Fruit fly (Drosophila melanogaster) whole organism, embryonic: ENCODE measurements around the gene CG2540.

Experiments
- Atf-2 ChIP-seq: fragments of 200-800 bp; sonication (Bioruptor generic); optimal IDR thresholded peaks from 2 replicates; lab custom pipeline; 2016; ENCODE audit warnings: missing biosample characterization, missing genetic modification characterization
- CG10267 ChIP-seq: fragments of 200-800 bp; sonication (Bioruptor generic); optimal IDR thresholded peaks from 2 replicates; lab custom pipeline; 2018; ENCODE audit warnings: missing biosample characterization, mild to moderate bottlenecking, missing genetic modification characterization, moderate library complexity
- CG10274 ChIP-seq: fragments of 200-800 bp; sonication (Bioruptor generic); optimal IDR thresholded peaks from 3 replicates; lab custom pipeline; 2017; ENCODE audit warnings: missing biosample characterization, mild to moderate bottlenecking, missing genetic modification characterization
- CG10959 ChIP-seq: fragments of 200-800 bp; sonication (Bioruptor generic); IDR thresholded peaks from 2 replicates; pipeline ENCODE4 v1.3.6; 2022; ENCODE audit warnings: missing biosample characterization, missing genetic modification characterization
- CG11093 ChIP-seq: fragments of 200-800 bp; sonication (Bioruptor generic); IDR thresholded peaks from 3 replicates; pipeline ENCODE4 v1.3.6; 2022; ENCODE audit warnings: missing biosample characterization, missing genetic modification characterization
- CG11504 ChIP-seq: fragments of 200-800 bp; sonication (Bioruptor generic); optimal IDR thresholded peaks from 3 replicates; lab custom pipeline; 2019; ENCODE audit warnings: missing biosample characterization, mild to moderate bottlenecking, missing genetic modification characterization, moderate library complexity
- CG13287 ChIP-seq: fragments of 200-800 bp; sonication (Bioruptor generic); IDR thresholded peaks from 2 replicates; pipeline ENCODE4 v1.3.6; 2022; ENCODE audit warnings: missing biosample characterization, missing genetic modification characterization; ENCODE audit not compliant: partially characterized antibody
- CG1603 ChIP-seq: fragments of 200-800 bp; sonication (Bioruptor generic); optimal IDR thresholded peaks from 2 replicates; lab custom pipeline; 2019; ENCODE audit warnings: missing biosample characterization, mild to moderate bottlenecking, missing genetic modification characterization, moderate library complexity
- CG17186 ChIP-seq: fragments of 200-800 bp; sonication (Bioruptor generic); optimal IDR thresholded peaks from 3 replicates; lab custom pipeline; 2017; ENCODE audit warnings: missing biosample characterization, missing genetic modification reagents, missing genetic modification characterization
- CG17912 ChIP-seq: fragments of 200-800 bp; sonication (Bioruptor generic); optimal IDR thresholded peaks from 2 replicates; lab custom pipeline; 2018; ENCODE audit warnings: missing biosample characterization, mild to moderate bottlenecking, missing genetic modification characterization
- CG34224 ChIP-seq: fragments of 200-800 bp; sonication (Bioruptor generic); IDR thresholded peaks from 3 replicates; pipeline ENCODE4 v1.3.6; 2022; ENCODE audit warnings: missing biosample characterization, missing genetic modification characterization; ENCODE audit not compliant: partially characterized antibody
- CG42726 ChIP-seq: fragments of 200-800 bp; sonication (Bioruptor generic); IDR thresholded peaks from 2 replicates; pipeline ENCODE4 v1.3.6; 2022; ENCODE audit warnings: missing biosample characterization, missing genetic modification characterization; ENCODE audit not compliant: partially characterized antibody
- CG4282 ChIP-seq: fragments of 200-800 bp; sonication (Bioruptor generic); optimal IDR thresholded peaks from 2 replicates; lab custom pipeline; 2016; ENCODE audit warnings: missing biosample characterization, missing genetic modification characterization
- CG4360 ChIP-seq: fragments of 200-800 bp; sonication (Bioruptor generic); IDR thresholded peaks from 2 replicates; pipeline ENCODE4 v1.3.6; 2022; ENCODE audit warnings: missing biosample characterization, missing genetic modification characterization
- CG4424 ChIP-seq: fragments of 200-800 bp; sonication (Bioruptor generic); optimal IDR thresholded peaks from 3 replicates; lab custom pipeline; 2016; ENCODE audit warnings: missing biosample characterization, missing genetic modification characterization
- CG8290 ChIP-seq, 3 experiments: fragments of 200-800 bp; sonication (Bioruptor generic); optimal IDR thresholded peaks; 2 replicates each; lab custom pipeline; 2016 to 2019; ENCODE audit warnings: missing biosample characterization in 3 of 3, missing genetic modification characterization in 3 of 3, mild to moderate bottlenecking in 2 of 3, moderate library complexity in 1 of 3
- CG8359 ChIP-seq: fragments of 200-800 bp; sonication (Bioruptor generic); optimal IDR thresholded peaks from 2 replicates; lab custom pipeline; 2017; ENCODE audit warnings: missing biosample characterization, mild to moderate bottlenecking, missing genetic modification characterization, borderline replicate concordance
- CG8924 ChIP-seq: fragments of 200-800 bp; optimal IDR thresholded peaks from 3 replicates; lab custom pipeline; 2019; ENCODE audit warnings: missing biosample characterization, mild to moderate bottlenecking, missing genetic modification characterization, moderate library complexity
- CG9437 ChIP-seq: fragments of 200-800 bp; sonication (Bioruptor generic); optimal IDR thresholded peaks from 2 replicates; lab custom pipeline; 2018; ENCODE audit warnings: missing biosample characterization, mild to moderate bottlenecking, missing genetic modification characterization
- CG9876 ChIP-seq: fragments of 200-800 bp; sonication (Bioruptor generic); optimal IDR thresholded peaks from 2 replicates; lab custom pipeline; 2016; ENCODE audit warnings: missing biosample characterization, missing genetic modification characterization
- CoRest ChIP-seq: fragments of 200-800 bp; sonication (Bioruptor generic); optimal IDR thresholded peaks from 3 replicates; lab custom pipeline; 2018; ENCODE audit warnings: missing biosample characterization, mild to moderate bottlenecking, missing genetic modification characterization, moderate library complexity
- D19B ChIP-seq: fragments of 200-800 bp; sonication (Bioruptor generic); optimal IDR thresholded peaks from 2 replicates; lab custom pipeline; 2017; ENCODE audit warnings: missing biosample characterization, mild to moderate bottlenecking, missing genetic modification characterization
- Mad ChIP-seq: fragments of 200-800 bp; sonication (Bioruptor generic); optimal IDR thresholded peaks from 2 replicates; lab custom pipeline; 2016; ENCODE audit warnings: missing biosample characterization, missing genetic modification characterization
- Mes4 ChIP-seq: fragments of 200-800 bp; sonication (Bioruptor generic); optimal IDR thresholded peaks from 2 replicates; lab custom pipeline; 2016; ENCODE audit warnings: missing biosample characterization, missing genetic modification characterization
- NfI ChIP-seq: fragments of 200-800 bp; sonication (Bioruptor generic); optimal IDR thresholded peaks from 3 replicates; lab custom pipeline; 2018; ENCODE audit warnings: missing biosample characterization, mild to moderate bottlenecking, missing genetic modification characterization, moderate library complexity
- Scr ChIP-seq: fragments of 200-800 bp; sonication (Bioruptor generic); IDR thresholded peaks from 2 replicates; pipeline ENCODE4 v1.3.6; 2022; ENCODE audit warnings: missing biosample characterization, missing genetic modification characterization; ENCODE audit not compliant: partially characterized antibody
- Sin3A ChIP-seq: fragments of >200 bp; optimal IDR thresholded peaks from 2 replicates; lab custom pipeline; 2018
- Spps ChIP-seq: fragments of 200-800 bp; sonication (Bioruptor generic); optimal IDR thresholded peaks from 2 replicates; lab custom pipeline; 2018; ENCODE audit warnings: missing biosample characterization, mild to moderate bottlenecking, missing genetic modification characterization
- Usf ChIP-seq: fragments of 200-800 bp; sonication (Bioruptor generic); optimal IDR thresholded peaks from 2 replicates; lab custom pipeline; 2017; ENCODE audit warnings: missing genotype, missing biosample characterization, missing genetic modification characterization
- YL-1 ChIP-seq: fragments of 200-800 bp; sonication (Bioruptor generic); optimal IDR thresholded peaks from 3 replicates; lab custom pipeline; 2017; ENCODE audit warnings: missing biosample characterization, mild to moderate bottlenecking, missing genetic modification characterization
- abd-A ChIP-seq: fragments of 200-800 bp; sonication (Bioruptor generic); optimal IDR thresholded peaks from 3 replicates; lab custom pipeline; 2019; ENCODE audit warnings: missing biosample characterization, mild to moderate bottlenecking, missing genetic modification characterization, moderate library complexity
- br ChIP-seq: fragments of >200 bp; optimal IDR thresholded peaks from 2 replicates; lab custom pipeline; 2017
- btn ChIP-seq: fragments of 200-800 bp; sonication (Bioruptor generic); optimal IDR thresholded peaks from 2 replicates; lab custom pipeline; 2016; ENCODE audit warnings: missing biosample characterization, missing genetic modification characterization
- cg ChIP-seq: fragments of 200-800 bp; sonication (Bioruptor generic); optimal IDR thresholded peaks from 3 replicates; lab custom pipeline; 2019; ENCODE audit warnings: missing biosample characterization, mild to moderate bottlenecking, missing genetic modification characterization, moderate library complexity
- chif ChIP-seq, 2 experiments: fragments of 200-800 bp; sonication (Bioruptor generic); optimal IDR thresholded peaks; 3 replicates each; lab custom pipeline; 2016; ENCODE audit warnings: missing biosample characterization in 2 of 2, missing genetic modification characterization in 2 of 2
- chn ChIP-seq: fragments of 200-800 bp; sonication (Bioruptor generic); optimal IDR thresholded peaks from 2 replicates; lab custom pipeline; 2016; ENCODE audit warnings: missing biosample characterization, missing genetic modification characterization
- crc ChIP-seq: fragments of 200-800 bp; sonication (Bioruptor generic); optimal IDR thresholded peaks from 2 replicates; lab custom pipeline; 2016; ENCODE audit warnings: missing biosample characterization, missing genetic modification characterization
- disco-r ChIP-seq: fragments of 200-800 bp; sonication (Bioruptor generic); optimal IDR thresholded peaks from 2 replicates; lab custom pipeline; 2016; ENCODE audit warnings: missing biosample characterization, missing genetic modification characterization
- fd3F ChIP-seq: fragments of 200-800 bp; sonication (Bioruptor generic); optimal IDR thresholded peaks from 2 replicates; lab custom pipeline; 2018; ENCODE audit warnings: missing biosample characterization, mild to moderate bottlenecking, missing genetic modification characterization, moderate library complexity
- gce ChIP-seq: fragments of 200-800 bp; sonication (Bioruptor generic); IDR thresholded peaks from 3 replicates; pipeline ENCODE4 v1.3.6; 2022; ENCODE audit warnings: missing biosample characterization, missing genetic modification characterization
- gcm2 ChIP-seq: fragments of 200-800 bp; sonication (Bioruptor generic); optimal IDR thresholded peaks from 2 replicates; lab custom pipeline; 2016; ENCODE audit warnings: missing biosample characterization, missing genetic modification characterization
- gro ChIP-seq: fragments of 200-800 bp; sonication (Bioruptor generic); optimal IDR thresholded peaks from 2 replicates; lab custom pipeline; 2016; ENCODE audit warnings: missing biosample characterization, missing genetic modification characterization
- lbe ChIP-seq: fragments of 200-800 bp; sonication (Bioruptor generic); optimal IDR thresholded peaks from 2 replicates; lab custom pipeline; 2016; ENCODE audit warnings: missing biosample characterization, mild to moderate bottlenecking, missing genetic modification characterization
- mam ChIP-seq: fragments of 200-800 bp; sonication (Bioruptor generic); optimal IDR thresholded peaks from 3 replicates; lab custom pipeline; 2016; ENCODE audit warnings: missing biosample characterization, missing genetic modification characterization
- ro ChIP-seq: fragments of 200-800 bp; sonication (Bioruptor generic); IDR thresholded peaks from 2 replicates; pipeline ENCODE4 v1.3.6; 2022; ENCODE audit warnings: missing biosample characterization, missing genetic modification characterization
- tgo ChIP-seq: fragments of 200-800 bp; sonication (Bioruptor generic); IDR thresholded peaks from 3 replicates; pipeline ENCODE4 v1.3.6; 2022; ENCODE audit warnings: missing biosample characterization, missing genetic modification characterization
- trh ChIP-seq: fragments of 200-800 bp; sonication (Bioruptor generic); optimal IDR thresholded peaks from 2 replicates; lab custom pipeline; 2016; ENCODE audit warnings: missing biosample characterization, missing genetic modification characterization
- usp ChIP-seq: fragments of >200 bp; optimal IDR thresholded peaks from 2 replicates; lab custom pipeline; 2017; ENCODE audit warnings: missing biosample characterization, missing genetic modification characterization
- wek ChIP-seq: fragments of 200-800 bp; sonication (Bioruptor generic); optimal IDR thresholded peaks from 3 replicates; lab custom pipeline; 2018; ENCODE audit warnings: missing biosample characterization, mild to moderate bottlenecking, missing genetic modification characterization, moderate library complexity

Gene CG2540

DNA sequence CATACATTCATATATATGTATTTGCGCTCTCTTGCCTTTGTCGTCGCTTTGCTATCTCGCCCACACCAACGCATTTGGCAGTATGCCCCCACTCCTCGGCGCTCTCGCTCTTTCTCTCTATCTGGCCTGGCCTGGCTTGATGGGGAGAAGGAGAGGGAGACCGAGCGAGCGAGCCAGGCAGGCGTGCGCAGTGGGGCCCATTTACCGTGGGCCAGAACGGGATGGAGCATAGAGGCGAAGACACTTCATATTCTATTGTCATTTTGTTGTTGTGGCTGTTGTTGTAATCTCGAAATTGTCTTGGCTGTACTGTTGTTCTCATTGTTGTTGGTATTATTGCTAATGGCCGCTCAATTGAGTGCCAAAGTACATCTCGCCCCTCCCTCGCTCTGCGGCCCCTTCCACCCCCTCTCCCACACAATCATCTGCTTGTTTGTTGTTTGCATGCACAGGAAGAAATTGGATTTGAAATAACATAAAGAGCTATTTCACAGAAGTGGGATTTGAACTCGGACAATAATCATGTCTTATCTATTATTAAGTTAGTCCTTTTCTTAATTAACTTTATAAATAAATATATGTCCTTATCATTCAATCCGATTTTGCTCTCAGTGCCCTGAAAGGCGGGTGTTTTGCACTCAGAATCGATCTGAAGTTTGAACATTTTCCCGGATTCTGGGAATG is 35.6 kb downstream of the CG2540 start (continued):
- TF ChIP-seq CG4360 (GFP tag; lab: Robert Waterston, UW) (peak; percentile 97), fd3F (GFP tag; lab: Kevin White, UChicago) (peak; percentile 82), CG1603 (tag; lab: Kevin White, UChicago) (peak; percentile 89), CG10274 (GFP tag; lab: Kevin White, UChicago) (peak; percentile 78), CG4424 (peak; percentile 83), D19B (GFP tag; lab: Kevin White, UChicago) (peak; percentile 75), CG42726 (GFP tag; lab: Robert Waterston, UW) (no peak), CG8924 (tag; lab: Kevin White, UChicago) (peak; percentile 89), CG17912 (no peak), abd-A (tag; lab: Kevin White, UChicago) (peak; percentile 79), Spps (tag; lab: Kevin White, UChicago) (peak; percentile 80), Atf-2 (GFP tag; lab: Kevin White, UChicago) (peak; percentile 47), wek (GFP tag; lab: Kevin White, UChicago) (peak; percentile 57), CG8290 (GFP tag; optimal IDR thresholded peaks at IDR 0.05; lab: Kevin White, UChicago) (peak; percentile 74), CG8290 (tag; optimal IDR thresholded peaks at IDR 0.05; lab: Kevin White, UChicago) (peak; percentile 74 to 80), CG9437 (peak; percentile 84), chn (GFP tag; lab: Kevin White, UChicago) (peak; percentile 39), Usf (GFP tag; lab: Kevin White, UChicago) (peak; percentile 77), Sin3A (lab: Kevin White, UChicago) (no peak), ro (peak; percentile 82), cg (GFP tag; lab: Kevin White, UChicago) (peak; percentile 85), trh (peak; percentile 72), Scr (GFP tag; lab: Robert Waterston, UW) (no peak), CG10959 (GFP tag; lab: Robert Waterston, UW) (peak; percentile 91), CG11093 (GFP tag; lab: Robert Waterston, UW) (peak; percentile 87), gce (GFP tag; lab: Robert Waterston, UW) (peak; percentile 83), CG34224 (no peak), Mes4 (GFP tag; lab: Kevin White, UChicago) (no peak), CG17186 (peak; percentile 27), disco-r (GFP tag; lab: Kevin White, UChicago) (peak; percentile 33), gcm2 (GFP tag; lab: Kevin White, UChicago) (peak; percentile 3), chif (GFP tag; optimal IDR thresholded peaks at IDR 0.05; lab: Kevin White, UChicago) (peak; percentile 51 to 71), NfI (peak; percentile 88), br (lab: Kevin White, UChicago) (no peak), lbe (GFP tag; lab: Kevin White, UChicago) (peak; percentile 82), crc (no peak), YL-1 (GFP tag; lab: Kevin White, UChicago) (peak; percentile 59), CoRest (tag; lab: Kevin White, UChicago) (peak; percentile 91), btn (no peak), CG13287 (peak; percentile 39; the same call in 1 of the 2 replicates), usp (GFP tag; lab: Kevin White, UChicago) (no peak), CG11504 (tag; lab: Kevin White, UChicago) (peak; percentile 91), CG4282 (GFP tag; lab: Kevin White, UChicago) (no peak), CG8359 (GFP tag; lab: Kevin White, UChicago) (peak; percentile 67), CG9876 (GFP tag; lab: Kevin White, UChicago) (no peak), mam (peak; percentile 65), gro (GFP tag; lab: Kevin White, UChicago) (peak; percentile 27), CG10267 (tag; lab: Kevin White, UChicago) (peak; percentile 83), tgo (peak; percentile 92), Mad (GFP tag; lab: Kevin White, UChicago) (peak; percentile 50)
